Fruit fly (Drosophila melanogaster) whole organism, pupa: ENCODE measurements around the gene CG6497.
A peak's percentile ranks its signal among the peaks of the same experiment; 100 is the strongest.

Source experiments
- CG10348 ChIP-seq: fragments of 200-800 bp; sonication (Bioruptor generic); IDR thresholded peaks from 2 replicates; pipeline ENCODE4 v1.3.6; 2022; ENCODE audit warnings: missing biosample characterization, missing genetic modification characterization
- CG12605 ChIP-seq: fragments of 200-800 bp; sonication (Bioruptor generic); IDR thresholded peaks from 2 replicates; pipeline ENCODE4 v1.3.6; 2022; ENCODE audit warnings: missing biosample characterization, missing genetic modification characterization
- CG13204 ChIP-seq: fragments of 200-800 bp; sonication (Bioruptor generic); optimal IDR thresholded peaks from 2 replicates; lab custom pipeline; 2018; ENCODE audit warnings: missing biosample characterization, mild to moderate bottlenecking, missing genetic modification characterization, moderate library complexity
- CG14655 ChIP-seq: fragments of 200-800 bp; sonication (Bioruptor generic); optimal IDR thresholded peaks from 3 replicates; lab custom pipeline; 2017; ENCODE audit warnings: mild to moderate bottlenecking, missing biosample characterization, missing genetic modification reagents, missing genetic modification characterization
- CG15710 ChIP-seq: fragments of 200-800 bp; sonication (Bioruptor generic); optimal IDR thresholded peaks from 2 replicates; lab custom pipeline; 2018; ENCODE audit warnings: missing biosample characterization, mild to moderate bottlenecking, missing genetic modification characterization, moderate library complexity
- CG17806 ChIP-seq: fragments of 200-800 bp; sonication (Bioruptor generic); optimal IDR thresholded peaks from 2 replicates; lab custom pipeline; 2018; ENCODE audit warnings: missing biosample characterization, mild to moderate bottlenecking, missing genetic modification characterization, moderate library complexity
- CG32121 ChIP-seq: fragments of 200-800 bp; sonication (Bioruptor generic); IDR thresholded peaks from 2 replicates; pipeline ENCODE4 v1.3.6; 2022; ENCODE audit warnings: missing biosample characterization, missing genetic modification characterization
- CG34367 ChIP-seq: fragments of 200-800 bp; sonication (Bioruptor generic); optimal IDR thresholded peaks from 2 replicates; lab custom pipeline; 2018; ENCODE audit warnings: missing biosample characterization, mild to moderate bottlenecking, missing genetic modification characterization
- CG4496 ChIP-seq: fragments of 200-800 bp; sonication (Bioruptor generic); IDR thresholded peaks from 3 replicates; pipeline ENCODE4 v1.3.6; 2022; ENCODE audit warnings: missing biosample characterization, missing genetic modification characterization
- CG8159 ChIP-seq: fragments of 200-800 bp; sonication (Bioruptor generic); optimal IDR thresholded peaks from 3 replicates; lab custom pipeline; 2018; ENCODE audit warnings: missing biosample characterization, mild to moderate bottlenecking, missing genetic modification characterization, moderate library complexity
- CG8301 ChIP-seq: fragments of 200-800 bp; sonication (Bioruptor generic); optimal IDR thresholded peaks from 2 replicates; lab custom pipeline; 2018; ENCODE audit warnings: missing biosample characterization, mild to moderate bottlenecking, missing genetic modification characterization
- CG9948 ChIP-seq: fragments of 200-800 bp; sonication (Bioruptor generic); optimal IDR thresholded peaks from 2 replicates; lab custom pipeline; 2018; ENCODE audit warnings: missing biosample characterization, mild to moderate bottlenecking, missing genetic modification characterization, moderate library complexity
- D1 ChIP-seq: fragments of 200-800 bp; sonication (Bioruptor generic); optimal IDR thresholded peaks from 2 replicates; lab custom pipeline; 2018; ENCODE audit warnings: missing biosample characterization, mild to moderate bottlenecking, missing genetic modification characterization, moderate library complexity
- EcR ChIP-seq: fragments of 200-800 bp; sonication (Bioruptor generic); optimal IDR thresholded peaks from 3 replicates; lab custom pipeline; 2019; ENCODE audit warnings: missing biosample characterization, missing genetic modification characterization, mild to moderate bottlenecking, moderate library complexity, missing genetic modification reagents
- Ets98B ChIP-seq: fragments of 200-800 bp; sonication (Bioruptor generic); IDR thresholded peaks from 2 replicates; pipeline ENCODE4 v1.3.6; 2022; ENCODE audit warnings: missing biosample characterization, missing genetic modification characterization
- Pif1A ChIP-seq: fragments of 200-800 bp; sonication (Bioruptor generic); optimal IDR thresholded peaks from 3 replicates; lab custom pipeline; 2016; ENCODE audit warnings: missing biosample characterization, missing genetic modification characterization
- Pif1B ChIP-seq: fragments of 200-800 bp; sonication (Bioruptor generic); optimal IDR thresholded peaks from 3 replicates; lab custom pipeline; 2016; ENCODE audit warnings: missing biosample characterization, missing genetic modification characterization
- Snoo ChIP-seq: fragments of 200-800 bp; sonication (Bioruptor generic); optimal IDR thresholded peaks from 3 replicates; lab custom pipeline; 2017; ENCODE audit warnings: missing biosample characterization, mild to moderate bottlenecking, missing genetic modification characterization, inconsistent platforms
- fd96Ca ChIP-seq: fragments of 200-800 bp; sonication (Bioruptor generic); IDR thresholded peaks from 3 replicates; pipeline ENCODE4 v1.3.6; 2022; ENCODE audit warnings: missing biosample characterization, missing genetic modification characterization
- gl ChIP-seq: fragments of 200-800 bp; sonication (Bioruptor generic); optimal IDR thresholded peaks from 2 replicates; lab custom pipeline; 2018; ENCODE audit warnings: missing biosample characterization, mild to moderate bottlenecking, missing genetic modification characterization
- rn ChIP-seq: fragments of 200-800 bp; sonication (Bioruptor generic); IDR thresholded peaks from 2 replicates; pipeline ENCODE4 v1.3.6; 2022; ENCODE audit warnings: missing biosample characterization, missing genetic modification characterization

CG6497 gene

dm6 chr3L:17253887-17254581 lies at the start of gene CG6497:
Gene CG6497, minus strand, starts transcription at chr3L:17253937.
- TF ChIP-seq CG15710 (tag; lab: Kevin White, UChicago) = no peak

dm6 chr3L:17292205-17292604 lies 38.5 kb upstream of the CG6497 start:
- no peak for TF ChIP-seq CG14655
- no peak for TF ChIP-seq EcR (GFP tag; lab: Kevin White, UChicago)
- TF ChIP-seq CG17806 (tag; lab: Kevin White, UChicago) = no peak
- no peak for TF ChIP-seq CG34367 (tag; lab: Kevin White, UChicago)
- no peak for TF ChIP-seq rn (GFP tag; lab: Robert Waterston, UW)
- no peak for TF ChIP-seq Snoo
- TF ChIP-seq CG13204 = no peak
- no peak for TF ChIP-seq CG8301 (tag; lab: Kevin White, UChicago)
- no peak for TF ChIP-seq CG10348 (GFP tag; lab: Robert Waterston, UW)
- TF ChIP-seq, all 21 proteins: peak for 0

DNA sequence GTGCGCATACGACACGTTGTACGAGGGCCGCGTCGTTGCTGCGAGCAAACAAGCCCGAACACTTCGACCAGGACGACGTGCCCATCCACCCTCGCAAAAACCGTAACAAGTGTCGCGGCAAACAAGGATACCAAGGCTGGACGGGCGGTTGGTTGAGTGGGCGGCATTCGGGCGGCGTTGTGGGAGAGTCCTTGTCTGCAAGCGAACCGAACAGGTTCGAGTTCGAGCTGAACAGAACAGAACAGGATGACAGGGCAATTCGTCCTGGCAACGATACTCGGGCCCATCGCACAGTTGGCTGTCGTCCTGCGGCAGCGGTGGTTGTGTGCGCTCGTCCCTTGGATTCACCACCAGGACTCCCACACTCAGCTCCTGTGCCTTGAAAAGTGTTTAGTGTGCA lies 15.7 kb upstream of the CG6497 start:
- TF ChIP-seq CG15710 (tag; lab: Kevin White, UChicago) = no peak
- TF ChIP-seq rn (GFP tag; lab: Robert Waterston, UW) = no peak
- TF ChIP-seq D1 (tag; lab: Kevin White, UChicago) = no peak
- no peak for TF ChIP-seq Ets98B
- no peak for TF ChIP-seq CG32121 (GFP tag; lab: Robert Waterston, UW)
- no peak for TF ChIP-seq fd96Ca
- TF ChIP-seq CG13204 = no peak
- TF ChIP-seq Pif1B (GFP tag; lab: Kevin White, UChicago) = no peak
- no peak for TF ChIP-seq CG9948 (tag; lab: Kevin White, UChicago)
- no peak for TF ChIP-seq Snoo
- no peak for TF ChIP-seq CG12605 (GFP tag; lab: Robert Waterston, UW)
- no peak for TF ChIP-seq gl (tag; lab: Kevin White, UChicago)
- TF ChIP-seq Pif1A (GFP tag; lab: Kevin White, UChicago) = no peak
- TF ChIP-seq CG34367 (tag; lab: Kevin White, UChicago) = no peak
- TF ChIP-seq CG17806 (tag; lab: Kevin White, UChicago) = no peak
- no peak for TF ChIP-seq CG8301 (tag; lab: Kevin White, UChicago)
- no peak for TF ChIP-seq EcR (GFP tag; lab: Kevin White, UChicago)
- TF ChIP-seq CG10348 (GFP tag; lab: Robert Waterston, UW) = no peak
- TF ChIP-seq, all 21 proteins: peak for 0

dm6 chr3L:17264116-17264515 lies 10.4 kb upstream of the CG6497 start, which contains the start of gene CG13723:
Gene CG13723, plus strand, starts transcription at chr3L:17264416.
- TF ChIP-seq CG10348 (GFP tag; lab: Robert Waterston, UW) = no peak

DNA sequence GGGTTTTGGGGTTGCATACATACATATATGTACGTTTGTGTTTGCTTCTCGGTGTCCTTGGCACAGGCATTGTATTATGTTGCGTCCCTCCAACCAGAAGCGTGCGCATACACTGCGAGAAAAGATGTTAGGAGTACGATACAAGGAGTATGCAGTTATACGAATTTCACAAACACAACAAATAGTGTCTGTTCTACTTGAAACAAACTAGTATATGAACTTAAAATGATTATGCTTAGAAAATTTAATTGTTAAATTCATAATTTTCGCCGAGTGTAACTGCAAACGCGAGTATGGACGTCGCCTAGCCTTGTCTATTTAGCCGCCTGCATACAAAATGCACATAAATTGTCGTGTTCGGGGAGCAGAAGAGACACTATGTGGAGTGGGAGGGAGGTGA lies 3.5 kb upstream of the CG6497 start:
- TF ChIP-seq Ets98B (no peak), Snoo (no peak), Pif1A (GFP tag; lab: Kevin White, UChicago) (peak; percentile 0), CG4496 (GFP tag; lab: Robert Waterston, UW) (no peak; the same call in 2 of the 3 replicates), CG8301 (tag; lab: Kevin White, UChicago) (peak; percentile 1), CG8159 (tag; lab: Kevin White, UChicago) (peak; percentile 55), CG9948 (tag; lab: Kevin White, UChicago) (peak; percentile 26), CG14655 (peak; percentile 11), CG15710 (tag; lab: Kevin White, UChicago) (peak; percentile 43), CG17806 (tag; lab: Kevin White, UChicago) (no peak), fd96Ca (no peak)

- TF ChIP-seq CG34367 (tag; lab: Kevin White, UChicago) = no peak
- TF ChIP-seq Pif1A (GFP tag; lab: Kevin White, UChicago) = no peak
- no peak for TF ChIP-seq CG9948 (tag; lab: Kevin White, UChicago)
- no peak for TF ChIP-seq CG8301 (tag; lab: Kevin White, UChicago)
- no peak for TF ChIP-seq Snoo
- TF ChIP-seq EcR (GFP tag; lab: Kevin White, UChicago) = no peak
- TF ChIP-seq Pif1B (GFP tag; lab: Kevin White, UChicago) = no peak
- no peak for TF ChIP-seq CG17806 (tag; lab: Kevin White, UChicago)
- no peak for TF ChIP-seq D1 (tag; lab: Kevin White, UChicago)
- TF ChIP-seq fd96Ca = no peak
- TF ChIP-seq CG13204 = no peak
- TF ChIP-seq CG12605 (GFP tag; lab: Robert Waterston, UW) = no peak
- TF ChIP-seq CG10348 (GFP tag; lab: Robert Waterston, UW) = no peak
- no peak for TF ChIP-seq Ets98B
- no peak for TF ChIP-seq CG8159 (tag; lab: Kevin White, UChicago)
- no peak for TF ChIP-seq gl (tag; lab: Kevin White, UChicago)
- TF ChIP-seq CG15710 (tag; lab: Kevin White, UChicago) = no peak
- TF ChIP-seq, all 21 proteins: peak for 0
Measured at dm6 chr3L:17245594-17245993, 8.1 kb downstream of the CG6497 start.

DNA sequence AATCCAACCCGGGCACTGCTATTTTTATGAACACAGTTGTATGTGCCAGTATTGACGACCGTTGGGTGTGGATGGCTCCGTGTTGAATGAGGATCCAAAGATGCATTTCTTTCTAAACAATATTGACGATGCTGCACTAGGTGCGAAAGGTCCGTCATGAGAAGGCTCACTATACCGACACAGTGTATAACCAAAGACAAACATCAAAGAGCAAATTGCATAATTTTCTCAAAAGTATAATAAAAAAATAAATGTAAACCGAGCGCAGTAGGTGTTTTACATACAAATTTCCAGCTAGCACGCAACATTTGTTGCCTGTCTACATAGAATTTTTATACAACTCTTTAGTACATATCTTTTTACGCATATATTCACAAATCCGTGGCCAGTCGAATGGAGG lies 10.6 kb downstream of the CG6497 start, which contains the start of gene CG7707:
Gene CG7707 (plus strand): TSS at position 301 of the 400 bp plus-strand sequence.
- no peak for TF ChIP-seq Pif1A (GFP tag; lab: Kevin White, UChicago)
- TF ChIP-seq Pif1B (GFP tag; lab: Kevin White, UChicago) = no peak
